Fruit fly (Drosophila melanogaster) whole organism, prepupa: ENCODE results near the gene CG42658.

Source experiments
- CG10631 ChIP-seq: fragments of 200-800 bp; sonication (Bioruptor generic); optimal IDR thresholded peaks from 2 replicates; lab custom pipeline; 2016; ENCODE audit warnings: missing biosample characterization, missing genetic modification characterization
- CG10669 ChIP-seq: fragments of 200-800 bp; sonication (Bioruptor generic); optimal IDR thresholded peaks from 3 replicates; lab custom pipeline; 2018; ENCODE audit warnings: missing biosample characterization, mild to moderate bottlenecking, missing genetic modification characterization, moderate library complexity
- CG11902 ChIP-seq: fragments of 200-800 bp; sonication (Bioruptor generic); optimal IDR thresholded peaks from 3 replicates; lab custom pipeline; 2016; ENCODE audit warnings: missing biosample characterization, missing genetic modification characterization
- CG15336 ChIP-seq: fragments of 200-800 bp; sonication (Bioruptor generic); IDR thresholded peaks from 2 replicates; pipeline ENCODE4 v1.3.6; 2022; ENCODE audit warnings: missing biosample characterization, missing genetic modification characterization
- CG16779 ChIP-seq: fragments of 200-800 bp; sonication (Bioruptor generic); optimal IDR thresholded peaks from 3 replicates; lab custom pipeline; 2017; ENCODE audit warnings: missing biosample characterization, mild to moderate bottlenecking, missing genetic modification characterization
- CG3032 ChIP-seq: fragments of 200-800 bp; optimal IDR thresholded peaks from 2 replicates; lab custom pipeline; 2019; ENCODE audit warnings: missing biosample characterization, mild to moderate bottlenecking, missing genetic modification characterization, moderate library complexity
- CG31627 ChIP-seq: fragments of 200-800 bp; sonication (Bioruptor generic); optimal IDR thresholded peaks from 3 replicates; lab custom pipeline; 2016; ENCODE audit warnings: missing biosample characterization, missing genetic modification characterization
- CG32006 ChIP-seq: fragments of 200-800 bp; sonication (Bioruptor generic); optimal IDR thresholded peaks from 3 replicates; lab custom pipeline; 2017; ENCODE audit warnings: missing biosample characterization, mild to moderate bottlenecking, missing genetic modification characterization
- CG34406 ChIP-seq: fragments of 200-800 bp; sonication (Bioruptor generic); optimal IDR thresholded peaks from 3 replicates; lab custom pipeline; 2016; ENCODE audit warnings: missing biosample characterization, missing genetic modification characterization
- CG3919 ChIP-seq: fragments of 200-800 bp; sonication (Bioruptor generic); optimal IDR thresholded peaks from 3 replicates; lab custom pipeline; 2016; ENCODE audit warnings: missing biosample characterization, missing genetic modification characterization
- CG4318 ChIP-seq: fragments of 200-800 bp; sonication (Bioruptor generic); optimal IDR thresholded peaks from 3 replicates; lab custom pipeline; 2017; ENCODE audit warnings: missing biosample characterization, mild to moderate bottlenecking, missing genetic modification characterization
- CG6792 ChIP-seq: fragments of 200-800 bp; sonication (Bioruptor generic); optimal IDR thresholded peaks from 3 replicates; lab custom pipeline; 2016; ENCODE audit warnings: missing biosample characterization, missing genetic modification characterization
- CG6854 ChIP-seq: fragments of 200-800 bp; sonication (Bioruptor generic); optimal IDR thresholded peaks from 2 replicates; lab custom pipeline; 2017; ENCODE audit warnings: missing biosample characterization, mild to moderate bottlenecking, missing genetic modification characterization
- CG8119 ChIP-seq: fragments of 200-800 bp; sonication (Bioruptor generic); IDR thresholded peaks from 3 replicates; pipeline ENCODE4 v1.3.6; 2022; ENCODE audit warnings: missing biosample characterization, missing genetic modification characterization
- CG8319 ChIP-seq: fragments of 200-800 bp; sonication (Bioruptor generic); optimal IDR thresholded peaks from 3 replicates; lab custom pipeline; 2016; ENCODE audit warnings: missing biosample characterization, missing genetic modification characterization
- CG8632 ChIP-seq: fragments of 200-800 bp; sonication (Bioruptor generic); optimal IDR thresholded peaks from 3 replicates; lab custom pipeline; 2016; ENCODE audit warnings: missing biosample characterization, missing genetic modification characterization
- Eip78C ChIP-seq: fragments of 200-800 bp; sonication (Bioruptor generic); peaks from one replicate; lab custom pipeline; 2016; ENCODE audit warnings: missing biosample characterization, missing genetic modification characterization
- Eip93F ChIP-seq: fragments of 200-800 bp; sonication (Bioruptor generic); optimal IDR thresholded peaks from 2 replicates; lab custom pipeline; 2016; ENCODE audit warnings: missing biosample characterization, mild to moderate bottlenecking, missing genetic modification characterization
- Ets21C ChIP-seq: fragments of 200-800 bp; sonication (Bioruptor generic); optimal IDR thresholded peaks from 3 replicates; lab custom pipeline; 2016; ENCODE audit warnings: missing biosample characterization, missing genetic modification characterization
- Ets96B ChIP-seq: fragments of 200-800 bp; optimal IDR thresholded peaks from 2 replicates; lab custom pipeline; 2019; ENCODE audit warnings: missing biosample characterization, mild to moderate bottlenecking, missing genetic modification characterization, moderate library complexity
- Gug ChIP-seq: fragments of 200-800 bp; sonication (Bioruptor generic); IDR thresholded peaks from 2 replicates; pipeline ENCODE4 v1.3.6; 2022; ENCODE audit warnings: missing biosample characterization, missing genetic modification characterization
- Lpt ChIP-seq: fragments of 200-800 bp; sonication (Bioruptor generic); optimal IDR thresholded peaks from 3 replicates; lab custom pipeline; 2016; ENCODE audit warnings: missing biosample characterization, missing genetic modification characterization
- Smox ChIP-seq: fragments of 200-800 bp; sonication (Bioruptor generic); optimal IDR thresholded peaks from 3 replicates; lab custom pipeline; 2016; ENCODE audit warnings: missing biosample characterization, missing genetic modification characterization
- Sox102F ChIP-seq: fragments of 200-800 bp; sonication (Bioruptor generic); optimal IDR thresholded peaks from 2 replicates; lab custom pipeline; 2016; ENCODE audit warnings: missing biosample characterization, mild to moderate bottlenecking, missing genetic modification characterization
- Sox14 ChIP-seq: fragments of 200-800 bp; sonication (Bioruptor generic); optimal IDR thresholded peaks from 3 replicates; lab custom pipeline; 2016; ENCODE audit warnings: missing biosample characterization, missing genetic modification characterization
- acj6 ChIP-seq: fragments of 200-800 bp; sonication (Bioruptor generic); optimal IDR thresholded peaks from 3 replicates; lab custom pipeline; 2016; ENCODE audit warnings: missing biosample characterization, missing genetic modification characterization
- cyc ChIP-seq: fragments of 200-800 bp; sonication (Bioruptor generic); optimal IDR thresholded peaks from 3 replicates; lab custom pipeline; 2016; ENCODE audit warnings: missing biosample characterization, missing genetic modification characterization
- dac ChIP-seq: fragments of 200-800 bp; sonication (Bioruptor generic); optimal IDR thresholded peaks from 2 replicates; lab custom pipeline; 2017; ENCODE audit warnings: missing biosample characterization, mild to moderate bottlenecking, missing genetic modification characterization
- dsx ChIP-seq: fragments of 200-800 bp; optimal IDR thresholded peaks from 3 replicates; lab custom pipeline; 2019; ENCODE audit warnings: missing biosample characterization, mild to moderate bottlenecking, missing genetic modification characterization, moderate library complexity; ENCODE audit not compliant: poor library complexity, severe bottlenecking
- eg ChIP-seq: fragments of 200-800 bp; sonication (Bioruptor generic); IDR thresholded peaks from 3 replicates; pipeline ENCODE4 v1.3.6; 2022; ENCODE audit warnings: missing biosample characterization, missing genetic modification characterization
- esn ChIP-seq: fragments of 200-800 bp; sonication (Bioruptor generic); optimal IDR thresholded peaks from 2 replicates; lab custom pipeline; 2016; ENCODE audit warnings: missing biosample characterization, mild to moderate bottlenecking, missing genetic modification characterization, moderate library complexity
- fd59A ChIP-seq: fragments of 200-800 bp; sonication (Bioruptor generic); optimal IDR thresholded peaks from 2 replicates; lab custom pipeline; 2017; ENCODE audit warnings: missing biosample characterization, mild to moderate bottlenecking, missing genetic modification characterization, missing genetic modification reagents
- fd85E ChIP-seq: fragments of 200-800 bp; sonication (Bioruptor generic); optimal IDR thresholded peaks from 3 replicates; lab custom pipeline; 2016; ENCODE audit warnings: missing biosample characterization, missing genetic modification characterization
- fkh ChIP-seq: fragments of 200-800 bp; sonication (Bioruptor generic); optimal IDR thresholded peaks from 3 replicates; lab custom pipeline; 2017; ENCODE audit warnings: missing biosample characterization, mild to moderate bottlenecking, missing genetic modification characterization, moderate library complexity
- lz ChIP-seq: fragments of 200-800 bp; sonication (Bioruptor generic); optimal IDR thresholded peaks from 3 replicates; lab custom pipeline; 2016; ENCODE audit warnings: missing biosample characterization, missing genetic modification characterization
- net ChIP-seq: fragments of 200-800 bp; sonication (Bioruptor generic); optimal IDR thresholded peaks from 3 replicates; lab custom pipeline; 2016; ENCODE audit warnings: missing biosample characterization, missing genetic modification characterization
- pdm3 ChIP-seq: fragments of 200-800 bp; sonication (Bioruptor generic); optimal IDR thresholded peaks from 3 replicates; lab custom pipeline; 2016; ENCODE audit warnings: missing biosample characterization, missing genetic modification characterization
- salr ChIP-seq, 2 experiments: fragments of 200-800 bp; sonication (Bioruptor generic); optimal IDR thresholded peaks; 3 replicates each; lab custom pipeline; 2016 to 2018; ENCODE audit warnings: missing biosample characterization in 2 of 2, missing genetic modification characterization in 2 of 2, mild to moderate bottlenecking in 1 of 2
- ss ChIP-seq, 2 experiments: fragments of 200-800 bp; sonication (Bioruptor generic); optimal IDR thresholded peaks; 2 replicates in 1 of 2; 3 replicates in 1 of 2; lab custom pipeline; 2017 to 2018; ENCODE audit warnings: mild to moderate bottlenecking in 2 of 2, missing biosample characterization in 2 of 2, missing genetic modification characterization in 2 of 2, moderate library complexity in 1 of 2
- svp ChIP-seq: fragments of 200-800 bp; sonication (Bioruptor generic); peaks from one replicate; lab custom pipeline; 2016; ENCODE audit warnings: missing biosample characterization, missing genetic modification characterization
- vri ChIP-seq: fragments of 200-800 bp; sonication (Bioruptor generic); optimal IDR thresholded peaks from 3 replicates; lab custom pipeline; 2016; ENCODE audit warnings: missing biosample characterization, mild to moderate bottlenecking, missing genetic modification characterization

CG42658 gene

dm6 chr2L:2265221-2265620 lies 22.5 kb downstream of the CG42658 start, which contains the start of gene CG34049:
Gene CG34049, minus strand, starts transcription at chr2L:2265321.
- no peak for TF ChIP-seq eg
- no peak for TF ChIP-seq CG32006 (GFP tag; lab: Kevin White, UChicago)
- TF ChIP-seq CG34406 (GFP tag; lab: Kevin White, UChicago), result no peak
- TF ChIP-seq fd59A, result no peak
- TF ChIP-seq CG6792 (GFP tag; lab: Kevin White, UChicago), result no peak
- TF ChIP-seq CG31627 (GFP tag; lab: Kevin White, UChicago), result no peak
- no peak for TF ChIP-seq Gug (GFP tag; lab: Robert Waterston, UW)
- TF ChIP-seq CG8319 (GFP tag; lab: Kevin White, UChicago), result no peak
- TF ChIP-seq fkh (GFP tag; lab: Kevin White, UChicago), result no peak
- no peak for TF ChIP-seq CG4318 (GFP tag; lab: Kevin White, UChicago)
- no peak for TF ChIP-seq salr (GFP tag; optimal IDR thresholded peaks at IDR 0.05; lab: Kevin White, UChicago)
- no peak for TF ChIP-seq CG10631 (GFP tag; lab: Kevin White, UChicago)
- no peak for TF ChIP-seq CG10669 (GFP tag; lab: Kevin White, UChicago)
- TF ChIP-seq lz (GFP tag; lab: Kevin White, UChicago), result no peak
- no peak for TF ChIP-seq Ets21C (GFP tag; lab: Kevin White, UChicago)

dm6 chr2L:2263142-2263541 lies 24.6 kb downstream of the CG42658 start, which contains the start of gene CG4270:
Gene CG4270, plus strand, starts transcription at chr2L:2263442.
- TF ChIP-seq CG8119 (GFP tag; lab: Robert Waterston, UW) (no peak), ss (GFP tag; optimal IDR thresholded peaks at IDR 0.05; lab: Kevin White, UChicago) (no peak), Eip93F (no peak), fkh (GFP tag; lab: Kevin White, UChicago) (no peak), Sox14 (GFP tag; lab: Kevin White, UChicago) (no peak), CG6854 (GFP tag; lab: Kevin White, UChicago) (no peak), fd59A (no peak), CG32006 (GFP tag; lab: Kevin White, UChicago) (no peak), fd85E (no peak), Ets21C (GFP tag; lab: Kevin White, UChicago) (no peak), CG11902 (GFP tag; lab: Kevin White, UChicago) (no peak), dac (GFP tag; lab: Kevin White, UChicago) (no peak), CG15336 (no peak), Smox (GFP tag; lab: Kevin White, UChicago) (no peak), net (GFP tag; lab: Kevin White, UChicago) (no peak), Ets96B (tag; lab: Kevin White, UChicago) (no peak), CG10631 (GFP tag; lab: Kevin White, UChicago) (no peak), Sox102F (GFP tag; lab: Kevin White, UChicago) (no peak)

dm6 chr2L:2254950-2255349 lies 32.8 kb downstream of the CG42658 start, which contains the start of gene Send1:
Gene Send1, minus strand, starts transcription at chr2L:2255050.
- TF ChIP-seq pdm3 (GFP tag; lab: Kevin White, UChicago) (no peak), CG6854 (GFP tag; lab: Kevin White, UChicago) (no peak), CG31627 (GFP tag; lab: Kevin White, UChicago) (no peak), dsx (no peak), Lpt (GFP tag; lab: Kevin White, UChicago) (no peak), esn (no peak)

dm6 chr2L:2252745-2253144 lies 35.0 kb downstream of the CG42658 start, which contains the start of gene CG17234:
Gene CG17234, plus strand, starts transcription at chr2L:2253045.
- TF ChIP-seq CG3032 (tag; lab: Kevin White, UChicago) (no peak), acj6 (no peak), vri (GFP tag; lab: Kevin White, UChicago) (no peak), CG15336 (no peak), cyc (no peak), eg (no peak), svp (GFP tag; lab: Kevin White, UChicago) (no peak), Sox102F (GFP tag; lab: Kevin White, UChicago) (no peak), CG8632 (no peak), CG3919 (GFP tag; lab: Kevin White, UChicago) (no peak), CG31627 (GFP tag; lab: Kevin White, UChicago) (no peak), CG16779 (tag; lab: Kevin White, UChicago) (no peak), dsx (no peak), Ets96B (tag; lab: Kevin White, UChicago) (no peak), CG8319 (GFP tag; lab: Kevin White, UChicago) (no peak), Eip78C (GFP tag; lab: Kevin White, UChicago) (no peak), CG4318 (GFP tag; lab: Kevin White, UChicago) (no peak)
